Worm (Caenorhabditis elegans) whole organism, L4/young adult: Measurements from ENCODE around the gene nyn-3.
A peak's percentile ranks its signal among the peaks of the same experiment; 100 is the strongest.

Source experiments
- W03F9.2 ChIP-seq: fragments of 150-350 bp; optimal IDR thresholded peaks from 2 replicates; lab custom pipeline; 2014; ENCODE audit warnings: missing biosample characterization, missing genetic modification characterization
- dao-5 ChIP-seq: sonication (generic microtip); optimal IDR thresholded peaks from 2 replicates; lab custom pipeline; 2016; ENCODE audit warnings: missing genotype, missing genetic modification characterization, moderate library complexity, missing compliant biosample characterization
- him-1 ChIP-seq: sonication (generic microtip); optimal IDR thresholded peaks from 2 replicates; lab custom pipeline; 2016; ENCODE audit warnings: missing genotype, missing genetic modification reagents, missing genetic modification characterization, missing compliant biosample characterization

DNA sequence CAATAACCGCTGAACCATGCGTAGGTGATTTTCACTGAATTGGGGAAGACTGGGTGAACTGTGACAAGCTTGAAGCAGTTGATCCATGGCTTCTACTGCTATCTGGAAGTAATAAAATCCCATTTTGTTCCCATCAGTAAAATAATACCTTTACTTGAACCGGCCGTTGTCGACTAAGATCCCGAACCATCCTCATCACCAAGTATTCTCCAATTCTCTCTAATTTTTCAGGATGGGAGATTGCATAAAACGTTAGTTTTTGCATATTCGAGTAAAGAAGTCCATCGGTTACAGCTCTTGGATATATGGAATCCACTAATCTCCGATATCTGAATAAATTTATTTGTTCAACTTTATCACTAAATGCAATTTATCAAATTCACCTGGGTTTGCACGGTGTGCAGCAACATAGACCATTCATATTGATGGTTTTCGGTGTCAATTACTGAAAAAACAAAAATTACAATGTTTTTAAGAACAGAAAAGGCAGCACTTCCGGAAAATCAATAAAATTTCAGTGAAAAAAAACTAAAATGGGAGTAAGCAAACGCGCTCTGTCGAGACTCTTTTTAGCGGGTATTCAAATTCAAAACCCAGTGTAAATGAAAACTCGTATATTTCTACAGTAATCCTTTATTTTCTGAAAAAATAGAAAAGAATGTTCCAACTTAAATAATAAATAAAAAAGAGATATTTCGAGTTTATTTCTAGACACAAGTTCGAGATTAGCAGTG is 28.4 kb upstream of the nyn-3 start, which contains the start of gene efr-3:
- TF ChIP-seq him-1 (tag; lab: Kevin White, UChicago), result no peak
- no peak for TF ChIP-seq dao-5
- peak; percentile 38 for TF ChIP-seq W03F9.2 (tag; lab: Kevin White, UChicago)
